Worm (Caenorhabditis elegans) whole organism, L3 larva: ENCODE data around the gene elt-3.
A peak's percentile ranks its signal among the peaks of the same experiment; 100 is the strongest.

Experiments
- R02D3.7 ChIP-seq: fragments of 150-350 bp; optimal IDR thresholded peaks from 2 replicates; lab custom pipeline; 2014; ENCODE audit warnings: missing biosample characterization, missing genetic modification characterization
- ZK546.5 ChIP-seq: sonication (generic microtip); optimal IDR thresholded peaks from 2 replicates; lab custom pipeline; 2017; ENCODE audit warnings: missing biosample characterization, missing genetic modification characterization
- aly-2 ChIP-seq: fragments of 150-350 bp; optimal IDR thresholded peaks from 2 replicates; lab custom pipeline; 2014; ENCODE audit warnings: missing biosample characterization, missing genetic modification characterization
- ama-1 ChIP-seq: fragments of 150-350 bp; optimal IDR thresholded peaks from 2 replicates; lab custom pipeline; 2018
- ceh-16 ChIP-seq: sonication (generic microtip); optimal IDR thresholded peaks from 2 replicates; lab custom pipeline; 2017; ENCODE audit warnings: missing biosample characterization, missing genetic modification characterization
- ceh-28 ChIP-seq: fragments of 150-350 bp; optimal IDR thresholded peaks from 2 replicates; lab custom pipeline; 2014; ENCODE audit warnings: missing biosample characterization, missing genetic modification reagents, missing genetic modification characterization
- ceh-9 ChIP-seq: sonication (generic microtip); optimal IDR thresholded peaks from 2 replicates; lab custom pipeline; 2018; ENCODE audit warnings: missing biosample characterization, missing genetic modification characterization
- daf-12 ChIP-seq: fragments of 150-350 bp; optimal IDR thresholded peaks from 2 replicates; lab custom pipeline; 2014; ENCODE audit warnings: missing biosample characterization, missing genetic modification reagents, missing genetic modification characterization
- egl-27 ChIP-seq: sonication (generic microtip); optimal IDR thresholded peaks from 4 replicates; lab custom pipeline; 2017; ENCODE audit warnings: missing biosample characterization, missing genetic modification reagents, missing genetic modification characterization
- egl-5 ChIP-seq: fragments of 150-350 bp; optimal IDR thresholded peaks from 2 replicates; lab custom pipeline; 2017; ENCODE audit warnings: missing biosample characterization, missing genetic modification reagents, missing genetic modification characterization, inconsistent platforms
- elt-2 ChIP-seq: sonication (generic microtip); optimal IDR thresholded peaks from 2 replicates; lab custom pipeline; 2016; ENCODE audit warnings: missing genetic modification reagents, mild to moderate bottlenecking, missing genetic modification characterization, missing compliant biosample characterization
- elt-3 ChIP-seq, 3 experiments: fragments of 150-350 bp in 1 of 3; sonication (generic microtip) in 2 of 3; optimal IDR thresholded peaks; 2 replicates in 2 of 3; 4 replicates in 1 of 3; lab custom pipeline; 2014 to 2017; ENCODE audit warnings: missing biosample characterization in 3 of 3, missing genetic modification characterization in 3 of 3
- fkh-10 ChIP-seq: sonication (generic microtip); optimal IDR thresholded peaks from 2 replicates; lab custom pipeline; 2017; ENCODE audit warnings: missing biosample characterization, missing genetic modification reagents, missing genetic modification characterization
- fos-1 ChIP-seq: fragments of 150-350 bp; optimal IDR thresholded peaks from 2 replicates; lab custom pipeline; 2014; ENCODE audit warnings: missing biosample characterization, missing genetic modification characterization
- hmg-11 ChIP-seq: sonication (generic microtip); optimal IDR thresholded peaks from 2 replicates; lab custom pipeline; 2016; ENCODE audit warnings: missing genetic modification characterization, missing compliant biosample characterization
- jun-1 ChIP-seq: fragments of 150-350 bp; optimal IDR thresholded peaks from 2 replicates; lab custom pipeline; 2014; ENCODE audit warnings: missing biosample characterization, missing genetic modification reagents, missing genetic modification characterization
- lin-15B ChIP-seq: fragments of 150-350 bp; optimal IDR thresholded peaks from 2 replicates; lab custom pipeline; 2014; ENCODE audit warnings: missing biosample characterization, missing genetic modification characterization
- lin-39 ChIP-seq: fragments of 150-350 bp; optimal IDR thresholded peaks from 2 replicates; lab custom pipeline; 2018; ENCODE audit warnings: missing biosample characterization, missing genetic modification reagents, missing genetic modification characterization
- lsy-12 ChIP-seq: sonication (generic microtip); optimal IDR thresholded peaks from 2 replicates; lab custom pipeline; 2016; ENCODE audit warnings: mild to moderate bottlenecking, missing genetic modification characterization, missing compliant biosample characterization
- mdl-1 ChIP-seq: fragments of 150-350 bp; optimal IDR thresholded peaks from 2 replicates; lab custom pipeline; 2014; ENCODE audit warnings: missing biosample characterization, missing genetic modification characterization
- mml-1 ChIP-seq: fragments of 150-350 bp; sonication (generic microtip); optimal IDR thresholded peaks from 3 replicates; lab custom pipeline; 2014; ENCODE audit warnings: missing biosample characterization, missing genetic modification characterization
- nhr-11 ChIP-seq: fragments of 150-350 bp; optimal IDR thresholded peaks from 2 replicates; lab custom pipeline; 2014; ENCODE audit warnings: missing biosample characterization, missing genetic modification characterization
- nhr-12 ChIP-seq: fragments of 150-350 bp; optimal IDR thresholded peaks from 2 replicates; lab custom pipeline; 2014; ENCODE audit warnings: missing biosample characterization, missing genetic modification characterization
- nhr-23 ChIP-seq: fragments of 150-350 bp; optimal IDR thresholded peaks from 2 replicates; lab custom pipeline; 2014; ENCODE audit warnings: missing biosample characterization, missing genetic modification reagents, missing genetic modification characterization
- nhr-237 ChIP-seq: fragments of 150-350 bp; optimal IDR thresholded peaks from 2 replicates; lab custom pipeline; 2014; ENCODE audit warnings: missing biosample characterization, missing genetic modification characterization
- nhr-25 ChIP-seq: sonication (generic microtip); optimal IDR thresholded peaks from 2 replicates; lab custom pipeline; 2017; ENCODE audit warnings: missing biosample characterization, missing genetic modification characterization
- nhr-28 ChIP-seq: fragments of 150-350 bp; optimal IDR thresholded peaks from 2 replicates; lab custom pipeline; 2014; ENCODE audit warnings: missing biosample characterization, missing genetic modification characterization
- nhr-67 ChIP-seq: fragments of 150-350 bp; optimal IDR thresholded peaks from 2 replicates; lab custom pipeline; 2014; ENCODE audit warnings: missing biosample characterization, missing genetic modification characterization
- nhr-76 ChIP-seq: fragments of 150-350 bp; sonication (generic microtip); optimal IDR thresholded peaks from 5 replicates; lab custom pipeline; 2014; ENCODE audit warnings: missing biosample characterization, missing genetic modification characterization
- nhr-77 ChIP-seq: fragments of 150-350 bp; optimal IDR thresholded peaks from 2 replicates; lab custom pipeline; 2014; ENCODE audit warnings: missing biosample characterization, missing genetic modification characterization
- pha-4 ChIP-seq: fragments of 150-350 bp; optimal IDR thresholded peaks from 2 replicates; lab custom pipeline; 2014; ENCODE audit warnings: missing biosample characterization, missing genetic modification reagents, missing genetic modification characterization
- pqm-1 ChIP-seq: fragments of 150-350 bp; optimal IDR thresholded peaks from 2 replicates; lab custom pipeline; 2017; ENCODE audit warnings: missing biosample characterization, missing genetic modification characterization, inconsistent platforms
- sea-2 ChIP-seq: fragments of 150-350 bp; sonication (generic microtip); optimal IDR thresholded peaks from 4 replicates; lab custom pipeline; 2014; ENCODE audit warnings: missing biosample characterization, missing genetic modification reagents, missing genetic modification characterization
- skn-1 ChIP-seq: fragments of 150-350 bp; optimal IDR thresholded peaks from 2 replicates; lab custom pipeline; 2014; ENCODE audit warnings: missing biosample characterization, missing genetic modification characterization
- tbx-2 ChIP-seq: sonication (generic microtip); optimal IDR thresholded peaks from 2 replicates; lab custom pipeline; 2016; ENCODE audit warnings: mild to moderate bottlenecking, missing genetic modification characterization, missing compliant biosample characterization
- unc-39 ChIP-seq: sonication (generic microtip); optimal IDR thresholded peaks from 4 replicates; lab custom pipeline; 2017; ENCODE audit warnings: missing biosample characterization, missing genetic modification characterization
- unc-62 ChIP-seq: fragments of 150-350 bp; sonication (generic microtip); optimal IDR thresholded peaks from 4 replicates; lab custom pipeline; 2014; ENCODE audit warnings: missing biosample characterization, missing genetic modification reagents, missing genetic modification characterization
- zag-1 ChIP-seq: fragments of 150-350 bp; optimal IDR thresholded peaks from 2 replicates; lab custom pipeline; 2014; ENCODE audit warnings: missing biosample characterization, missing genetic modification characterization

elt-3 gene

ce11 chrX:13934574-13934973 lies at the start of gene elt-3:
Gene elt-3, plus strand, starts transcription at chrX:13934874.
- TF ChIP-seq nhr-28 (tag; lab: Kevin White, UChicago) (no peak), fos-1 (tag; lab: Kevin White, UChicago) (no peak), unc-39 (tag; lab: Kevin White, UChicago) (no peak), fkh-10 (GFP tag; lab: Kevin White, UChicago) (no peak), elt-3 (tag; optimal IDR thresholded peaks at IDR 0.05; lab: Kevin White, UChicago) (no peak), ceh-16 (no peak), nhr-77 (tag; lab: Kevin White, UChicago) (no peak), mml-1 (no peak), unc-62 (GFP tag; lab: Kevin White, UChicago) (no peak), R02D3.7 (tag; lab: Kevin White, UChicago) (no peak), nhr-12 (tag; lab: Kevin White, UChicago) (no peak), egl-5 (tag; lab: Kevin White, UChicago) (no peak), nhr-23 (tag; lab: Kevin White, UChicago) (no peak), lin-15B (tag; lab: Kevin White, UChicago) (no peak), skn-1 (no peak)

ce11 chrX:13885131-13885530 lies 49.5 kb upstream of the elt-3 start:
- TF ChIP-seq elt-2 (tag; lab: Kevin White, UChicago) = peak; percentile 80
- TF ChIP-seq ceh-28 (tag; lab: Kevin White, UChicago) = no peak
- TF ChIP-seq pha-4 (tag; lab: Kevin White, UChicago) = peak; percentile 72
- TF ChIP-seq jun-1 = peak; percentile 12
- peak; percentile 73 for TF ChIP-seq pqm-1 (tag; lab: Kevin White, UChicago)

- no peak for TF ChIP-seq egl-5 (tag; lab: Kevin White, UChicago)
- no peak for TF ChIP-seq zag-1 (tag; lab: Kevin White, UChicago)
- no peak for TF ChIP-seq tbx-2
These were observed 48.5 kb upstream of the elt-3 start for ce11 chrX:13886195-13886594.

- no peak for TF ChIP-seq nhr-25 (tag; lab: Kevin White, UChicago)
- no peak for TF ChIP-seq egl-27 (tag; lab: Kevin White, UChicago)
- no peak for TF ChIP-seq nhr-23 (tag; lab: Kevin White, UChicago)
- no peak for TF ChIP-seq sea-2
- no peak for TF ChIP-seq aly-2
- TF ChIP-seq unc-62 (GFP tag; lab: Kevin White, UChicago) = no peak
- no peak for TF ChIP-seq ceh-9 (tag; lab: Kevin White, UChicago)
- TF ChIP-seq R02D3.7 (tag; lab: Kevin White, UChicago) = no peak
- no peak for TF ChIP-seq nhr-11
- TF ChIP-seq lsy-12 = no peak
- no peak for TF ChIP-seq mml-1
- TF ChIP-seq ZK546.5 (tag; lab: Kevin White, UChicago) = no peak
- TF ChIP-seq nhr-28 (tag; lab: Kevin White, UChicago) = no peak
- no peak for TF ChIP-seq tbx-2
These were observed 41.4 kb upstream of the elt-3 start, which contains the start of gene sra-37 for ce11 chrX:13893256-13893655. Gene sra-37, minus strand, starts transcription at chrX:13893356.

DNA sequence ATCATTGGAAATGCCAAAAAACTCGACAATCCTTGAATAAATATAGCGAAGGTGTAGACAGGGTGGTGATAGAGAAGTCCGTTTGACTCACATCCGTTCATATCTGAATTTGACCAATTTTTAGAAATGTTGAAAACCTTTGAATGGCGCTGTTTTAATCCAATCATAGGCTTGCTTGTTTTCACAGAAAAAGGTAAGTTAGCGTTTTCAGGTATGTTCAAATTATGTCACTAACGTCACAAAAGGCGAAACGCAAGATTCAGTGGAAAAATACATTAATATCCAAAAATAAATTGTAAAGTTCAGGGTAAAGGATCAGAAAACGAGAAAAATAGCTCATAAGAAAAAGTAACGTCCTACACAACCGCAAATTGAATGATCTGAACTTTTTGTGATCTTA lies 34.6 kb upstream of the elt-3 start, which contains the start of gene sra-38:
Gene sra-38 (minus strand): TSS at position 101 of the 400 bp plus-strand sequence.
- TF ChIP-seq unc-62 (GFP tag; lab: Kevin White, UChicago) = no peak
- no peak for TF ChIP-seq lin-39 (tag; lab: Kevin White, UChicago)
- TF ChIP-seq, all 47 proteins: peak for 0

ce11 chrX:13903328-13903727 lies 31.3 kb upstream of the elt-3 start, which contains the start of gene sra-39:
Gene sra-39, minus strand, starts transcription at chrX:13903428.
- TF ChIP-seq mml-1 (no peak), nhr-77 (tag; lab: Kevin White, UChicago) (no peak), nhr-12 (tag; lab: Kevin White, UChicago) (no peak), unc-62 (GFP tag; lab: Kevin White, UChicago) (no peak), nhr-237 (tag; lab: Kevin White, UChicago) (no peak), hmg-11 (no peak), fos-1 (tag; lab: Kevin White, UChicago) (no peak), daf-12 (tag; lab: Kevin White, UChicago) (no peak), mdl-1 (tag; lab: Kevin White, UChicago) (no peak), nhr-67 (tag; lab: Kevin White, UChicago) (no peak), ama-1 (lab: Kevin White, UChicago) (no peak), nhr-76 (tag; lab: Kevin White, UChicago) (no peak)
